Worm (Caenorhabditis elegans): Measurements from ENCODE around the gene tgt-2.

DNA sequence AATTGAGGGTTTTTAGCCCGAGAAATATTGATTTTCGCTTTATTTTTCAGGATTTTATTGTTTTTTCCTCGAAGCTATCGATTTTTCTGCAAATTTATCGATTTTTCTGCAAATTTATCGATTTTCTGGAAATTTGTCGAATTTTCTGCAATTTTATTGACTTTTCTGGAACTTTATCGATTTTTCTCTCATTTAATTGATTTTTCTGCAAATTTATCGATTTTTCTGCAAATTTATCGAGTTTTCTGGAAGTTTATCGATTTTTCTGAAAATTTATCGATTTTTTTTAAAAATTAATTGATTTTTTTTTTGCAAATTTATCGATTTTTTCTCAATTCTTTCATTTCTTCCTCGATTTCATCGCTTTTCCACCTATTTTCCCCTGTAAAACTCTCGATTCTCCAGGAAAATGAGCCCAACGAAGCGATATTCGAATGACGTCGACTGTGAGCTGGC is 4.6 kb upstream of the tgt-2 start, which contains the start of gene gtf-2F2:
- TF ChIP-seq aly-2 (tag; optimal IDR thresholded peaks at IDR 0.05) = no peak
- no peak for TF ChIP-seq unc-62 (GFP tag; optimal IDR thresholded peaks at IDR 0.05)
- TF ChIP-seq ceh-16 (tag; optimal IDR thresholded peaks at IDR 0.05) = no peak
